Worm (Caenorhabditis elegans): Measurements from ENCODE around the gene T04F3.3.

ce11 chrV:11777846-11778245 lies 19.1 kb downstream of the T04F3.3 start:
- TF ChIP-seq dao-5 (tag; optimal IDR thresholded peaks at IDR 0.05): no peak
- TF ChIP-seq him-1 (tag; optimal IDR thresholded peaks at IDR 0.05): no peak

Measured in whole organism, L4/young adult.